Fruit fly (Drosophila melanogaster) whole organism, embryonic: ENCODE measurements around the gene Rhp.

ENCODE experiments used
- Ada2b ChIP-seq: fragments of 200-800 bp; sonication (Bioruptor generic); IDR thresholded peaks from 2 replicates; pipeline ENCODE4 v1.3.6; 2022; ENCODE audit warnings: missing biosample characterization, missing genetic modification characterization
- Bgb ChIP-seq: fragments of 200-800 bp; sonication (Bioruptor generic); IDR thresholded peaks from 2 replicates; pipeline ENCODE4 v1.3.6; 2022; ENCODE audit warnings: missing biosample characterization, missing genetic modification characterization; ENCODE audit not compliant: partially characterized antibody
- Bteb2 ChIP-seq: fragments of 200-800 bp; sonication (Bioruptor generic); optimal IDR thresholded peaks from 2 replicates; lab custom pipeline; 2016; ENCODE audit warnings: missing biosample characterization, missing genetic modification characterization
- CG10366 ChIP-seq: fragments of 200-800 bp; sonication (Bioruptor generic); IDR thresholded peaks from 2 replicates; pipeline ENCODE4 v1.3.6; 2022; ENCODE audit warnings: missing biosample characterization, missing genetic modification characterization
- CG11695 ChIP-seq: fragments of 200-800 bp; sonication (Bioruptor generic); IDR thresholded peaks from 3 replicates; pipeline ENCODE4 v1.3.6; 2022; ENCODE audit warnings: missing biosample characterization, missing genetic modification characterization
- CG12299 ChIP-seq: fragments of 200-800 bp; sonication (Bioruptor generic); optimal IDR thresholded peaks from 2 replicates; lab custom pipeline; 2018; ENCODE audit warnings: missing biosample characterization, mild to moderate bottlenecking, missing genetic modification characterization
- CG1233 ChIP-seq: fragments of 200-800 bp; sonication (Bioruptor generic); optimal IDR thresholded peaks from 4 replicates; lab custom pipeline; 2018; ENCODE audit warnings: missing biosample characterization, mild to moderate bottlenecking, missing genetic modification characterization
- CG12659 ChIP-seq: fragments of 200-800 bp; sonication (Bioruptor generic); optimal IDR thresholded peaks from 3 replicates; lab custom pipeline; 2017; ENCODE audit warnings: mild to moderate bottlenecking, missing biosample characterization, missing genetic modification reagents, missing genetic modification characterization
- CG12769 ChIP-seq: fragments of 200-800 bp; sonication (Bioruptor generic); optimal IDR thresholded peaks from 2 replicates; lab custom pipeline; 2019; ENCODE audit warnings: missing biosample characterization, mild to moderate bottlenecking, missing genetic modification characterization, moderate library complexity
- CG14441 ChIP-seq: fragments of 200-800 bp; sonication (Bioruptor generic); IDR thresholded peaks from 2 replicates; pipeline ENCODE4 v1.3.6; 2022; ENCODE audit warnings: missing biosample characterization, missing genetic modification characterization
- CG15073 ChIP-seq: fragments of 200-800 bp; sonication (Bioruptor generic); optimal IDR thresholded peaks from 2 replicates; lab custom pipeline; 2016; ENCODE audit warnings: missing biosample characterization, missing genetic modification characterization
- CG1529 ChIP-seq: fragments of 200-800 bp; sonication (Bioruptor generic); optimal IDR thresholded peaks from 3 replicates; lab custom pipeline; 2018; ENCODE audit warnings: missing biosample characterization, missing genetic modification characterization
- CG15601 ChIP-seq: fragments of 200-800 bp; sonication (Bioruptor generic); optimal IDR thresholded peaks from 3 replicates; lab custom pipeline; 2019; ENCODE audit warnings: missing biosample characterization, mild to moderate bottlenecking, missing genetic modification characterization, moderate library complexity
- CG17328 ChIP-seq: fragments of 200-800 bp; sonication (Bioruptor generic); IDR thresholded peaks from 2 replicates; pipeline ENCODE4 v1.3.6; 2022; ENCODE audit warnings: missing biosample characterization, missing genetic modification characterization
- CG17385 ChIP-seq: fragments of 200-800 bp; sonication (Bioruptor generic); optimal IDR thresholded peaks from 3 replicates; lab custom pipeline; 2018; ENCODE audit warnings: missing biosample characterization, mild to moderate bottlenecking, missing genetic modification characterization
- CG17829 ChIP-seq: fragments of 200-800 bp; optimal IDR thresholded peaks from 2 replicates; lab custom pipeline; 2019; ENCODE audit warnings: missing biosample characterization, mild to moderate bottlenecking, missing genetic modification characterization, moderate library complexity
- CG2116 ChIP-seq: fragments of 200-800 bp; sonication (Bioruptor generic); optimal IDR thresholded peaks from 3 replicates; lab custom pipeline; 2018; ENCODE audit warnings: missing biosample characterization, mild to moderate bottlenecking, missing genetic modification characterization
- CG2712 ChIP-seq: fragments of 200-800 bp; optimal IDR thresholded peaks from 3 replicates; lab custom pipeline; 2019; ENCODE audit warnings: missing biosample characterization, mild to moderate bottlenecking, missing genetic modification characterization, moderate library complexity
- CG32532 ChIP-seq: fragments of 200-800 bp; sonication (Bioruptor generic); IDR thresholded peaks from 2 replicates; pipeline ENCODE4 v1.3.6; 2022; ENCODE audit warnings: missing biosample characterization, missing genetic modification characterization
- CG6654 ChIP-seq: fragments of 200-800 bp; sonication (Bioruptor generic); optimal IDR thresholded peaks from 2 replicates; lab custom pipeline; 2017; ENCODE audit warnings: missing biosample characterization, mild to moderate bottlenecking, missing genetic modification characterization
- CG7786 ChIP-seq: fragments of 200-800 bp; sonication (Bioruptor generic); optimal IDR thresholded peaks from 2 replicates; lab custom pipeline; 2016; ENCODE audit warnings: missing biosample characterization, missing genetic modification characterization
- CG7963 ChIP-seq: fragments of 200-800 bp; sonication (Bioruptor generic); IDR thresholded peaks from 3 replicates; pipeline ENCODE4 v1.3.6; 2022; ENCODE audit warnings: missing biosample characterization, missing genetic modification characterization; ENCODE audit not compliant: partially characterized antibody
- CG9609 ChIP-seq: fragments of 200-800 bp; sonication (Bioruptor generic); optimal IDR thresholded peaks from 3 replicates; lab custom pipeline; 2016; ENCODE audit warnings: missing biosample characterization, missing genetic modification characterization
- CG9876 ChIP-seq: fragments of 200-800 bp; sonication (Bioruptor generic); optimal IDR thresholded peaks from 2 replicates; lab custom pipeline; 2016; ENCODE audit warnings: missing biosample characterization, missing genetic modification characterization
- Chrac-16 ChIP-seq: fragments of 200-800 bp; sonication (Bioruptor generic); optimal IDR thresholded peaks from 3 replicates; lab custom pipeline; 2016; ENCODE audit warnings: missing biosample characterization, missing genetic modification characterization
- CrebB ChIP-seq: fragments of 200-800 bp; sonication (Bioruptor generic); optimal IDR thresholded peaks from 3 replicates; lab custom pipeline; 2018; ENCODE audit warnings: missing biosample characterization, mild to moderate bottlenecking, missing genetic modification characterization
- D19A ChIP-seq: fragments of 200-800 bp; optimal IDR thresholded peaks from 3 replicates; lab custom pipeline; 2019; ENCODE audit warnings: missing biosample characterization, mild to moderate bottlenecking, missing genetic modification characterization, moderate library complexity
- Dad ChIP-seq: fragments of 200-800 bp; sonication (Bioruptor generic); optimal IDR thresholded peaks from 3 replicates; lab custom pipeline; 2016; ENCODE audit warnings: missing biosample characterization, missing genetic modification characterization
- Dip3 ChIP-seq: fragments of 200-800 bp; sonication (Bioruptor generic); optimal IDR thresholded peaks from 3 replicates; lab custom pipeline; 2016; ENCODE audit warnings: missing biosample characterization, missing genetic modification characterization
- Fer1 ChIP-seq: fragments of 200-800 bp; sonication (Bioruptor generic); optimal IDR thresholded peaks from 2 replicates; lab custom pipeline; 2017; ENCODE audit warnings: missing biosample characterization, mild to moderate bottlenecking, missing genetic modification characterization
- Gug ChIP-seq: fragments of 200-800 bp; sonication (Bioruptor generic); IDR thresholded peaks from 4 replicates; pipeline ENCODE4 v1.3.6; 2022; ENCODE audit warnings: missing biosample characterization, missing genetic modification characterization
- Mrtf ChIP-seq: fragments of 200-800 bp; sonication (Bioruptor generic); IDR thresholded peaks from 3 replicates; pipeline ENCODE4 v1.3.6; 2022; ENCODE audit warnings: missing biosample characterization, missing genetic modification characterization
- Oaz ChIP-seq: fragments of 200-800 bp; sonication (Bioruptor generic); IDR thresholded peaks from 2 replicates; pipeline ENCODE4 v1.3.6; 2022; ENCODE audit warnings: missing biosample characterization, missing genetic modification characterization
- Sry-β ChIP-seq: fragments of 200-800 bp; sonication (Bioruptor generic); optimal IDR thresholded peaks from 2 replicates; lab custom pipeline; 2018; ENCODE audit warnings: missing biosample characterization, mild to moderate bottlenecking, missing genetic modification characterization, moderate library complexity
- Xrp1 ChIP-seq: fragments of 200-800 bp; sonication (Bioruptor generic); IDR thresholded peaks from 2 replicates; pipeline ENCODE4 v1.3.6; 2022; ENCODE audit warnings: missing biosample characterization, missing genetic modification characterization
- bcd ChIP-seq: fragments of 200-800 bp; sonication (Bioruptor generic); optimal IDR thresholded peaks from 2 replicates; lab custom pipeline; 2017; ENCODE audit warnings: missing biosample characterization, mild to moderate bottlenecking, missing genetic modification characterization
- bowl ChIP-seq: fragments of 200-800 bp; sonication (Bioruptor generic); IDR thresholded peaks from 2 replicates; pipeline ENCODE4 v1.3.6; 2022; ENCODE audit warnings: missing biosample characterization, missing genetic modification characterization
- crc ChIP-seq: fragments of 200-800 bp; sonication (Bioruptor generic); optimal IDR thresholded peaks from 2 replicates; lab custom pipeline; 2016; ENCODE audit warnings: missing biosample characterization, missing genetic modification characterization
- disco-r ChIP-seq: fragments of 200-800 bp; sonication (Bioruptor generic); optimal IDR thresholded peaks from 2 replicates; lab custom pipeline; 2016; ENCODE audit warnings: missing biosample characterization, missing genetic modification characterization
- eve ChIP-seq, 2 experiments: fragments of >200 bp; optimal IDR thresholded peaks; 2 replicates each; lab custom pipeline; 2017; ENCODE audit warnings: missing biosample characterization in 2 of 2, missing genetic modification characterization in 2 of 2
- ken ChIP-seq: fragments of 200-800 bp; sonication (Bioruptor generic); IDR thresholded peaks from 3 replicates; pipeline ENCODE4 v1.3.6; 2022; ENCODE audit warnings: missing biosample characterization, missing genetic modification characterization
- lmd ChIP-seq: fragments of 200-800 bp; sonication (Bioruptor generic); IDR thresholded peaks from 2 replicates; pipeline ENCODE4 v1.3.6; 2022; ENCODE audit warnings: missing biosample characterization, missing genetic modification characterization
- lov ChIP-seq, 2 experiments: fragments of 200-800 bp in 1 of 2; fragments of >200 bp in 1 of 2; sonication (Bioruptor generic) in 1 of 2; IDR thresholded peaks in 1 of 2; optimal IDR thresholded peaks in 1 of 2; 2 replicates in 1 of 2; 3 replicates in 1 of 2; pipeline versions ENCODE4 v1.3.6 to Lab custom; 2017 to 2022; ENCODE audit warnings: missing biosample characterization in 1 of 2, missing genetic modification characterization in 1 of 2
- nmo ChIP-seq: fragments of 200-800 bp; sonication (Bioruptor generic); optimal IDR thresholded peaks from 2 replicates; lab custom pipeline; 2018; ENCODE audit warnings: missing biosample characterization, mild to moderate bottlenecking, missing genetic modification characterization, moderate library complexity
- phol ChIP-seq: fragments of 200-800 bp; sonication (Bioruptor generic); optimal IDR thresholded peaks from 3 replicates; lab custom pipeline; 2018; ENCODE audit warnings: missing biosample characterization, mild to moderate bottlenecking, missing genetic modification characterization, moderate library complexity
- row ChIP-seq: fragments of 200-800 bp; sonication (Bioruptor generic); IDR thresholded peaks from 3 replicates; pipeline ENCODE4 v1.3.6; 2022; ENCODE audit warnings: missing biosample characterization, missing genetic modification characterization
- sens-2 ChIP-seq: fragments of 200-800 bp; sonication (Bioruptor generic); IDR thresholded peaks from 2 replicates; pipeline ENCODE4 v1.3.6; 2022; ENCODE audit warnings: missing biosample characterization, missing genetic modification characterization
- so ChIP-seq: fragments of 200-800 bp; sonication (Bioruptor generic); IDR thresholded peaks from 3 replicates; pipeline ENCODE4 v1.3.6; 2022; ENCODE audit warnings: missing biosample characterization, missing genetic modification characterization
- ssp ChIP-seq: fragments of 200-800 bp; sonication (Bioruptor generic); IDR thresholded peaks from 2 replicates; pipeline ENCODE4 v1.3.6; 2022; ENCODE audit warnings: missing biosample characterization, missing genetic modification characterization
- zfh1 ChIP-seq: fragments of 200-800 bp; sonication (Bioruptor generic); IDR thresholded peaks from 3 replicates; pipeline ENCODE4 v1.3.6; 2022; ENCODE audit warnings: missing biosample characterization, missing genetic modification characterization

Gene Rhp

DNA sequence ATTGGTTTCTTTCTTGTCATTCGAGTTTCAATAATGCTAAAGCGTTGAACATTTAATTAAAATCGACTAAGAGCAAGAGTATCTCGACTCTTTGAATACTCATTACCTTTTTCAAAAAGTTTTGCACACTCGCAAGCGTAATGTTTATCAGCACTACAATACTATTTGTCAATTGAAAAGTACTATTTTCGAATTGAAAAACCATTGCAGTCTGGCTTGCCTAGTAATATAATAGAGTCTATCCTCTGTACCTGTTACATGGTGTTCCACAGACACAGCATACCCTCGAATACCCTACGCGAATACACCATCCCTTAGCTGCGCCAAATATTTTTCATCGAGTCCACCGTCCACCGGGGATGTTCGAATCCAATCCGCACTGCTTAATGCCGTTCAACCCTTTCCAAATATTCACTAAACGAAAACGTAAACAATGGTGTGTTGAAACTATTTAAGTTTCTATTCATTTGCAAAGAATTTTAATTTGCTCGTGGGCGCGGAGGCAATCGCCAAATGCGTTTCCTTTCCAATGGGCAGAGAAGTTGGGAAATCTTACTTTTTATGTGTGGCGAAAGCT, 30.0 kb downstream of the Rhp start (continued):
- TF ChIP-seq Xrp1 (GFP tag; lab: Robert Waterston, UW) (peak; percentile 52), CG11695 (0 out of 3 replicates have a peak, but pooled peaks have one; percentile 14), CG2712 (peak; percentile 57), Gug (GFP tag; lab: Robert Waterston, UW) (no peak), zfh1 (GFP tag; lab: Robert Waterston, UW) (0 out of 3 replicates have a peak, but pooled peaks have one; percentile 39), CG1233 (GFP tag; lab: Kevin White, UChicago) (peak; percentile 14), CrebB (tag; lab: Kevin White, UChicago) (no peak), Bgb (GFP tag; lab: Robert Waterston, UW) (no peak), CG12769 (tag; lab: Kevin White, UChicago) (no peak), CG12299 (tag; lab: Kevin White, UChicago) (no peak), CG17385 (GFP tag; lab: Kevin White, UChicago) (peak; percentile 13), CG10366 (GFP tag; lab: Robert Waterston, UW) (0 out of 2 replicates have a peak, but pooled peaks have one; percentile 16), eve (GFP tag; optimal IDR thresholded peaks at IDR 0.05; lab: Kevin White, UChicago) (peak in 1 of 2 experiments; percentile 36), CG1529 (GFP tag; lab: Kevin White, UChicago) (no peak), ken (GFP tag; lab: Robert Waterston, UW) (no peak), CG15601 (tag; lab: Kevin White, UChicago) (peak; percentile 4), lov (optimal IDR thresholded peaks at IDR 0.05; lab: Kevin White, UChicago) (no peak), lov (GFP tag; IDR thresholded peaks at IDR 0.05; lab: Robert Waterston, UW) (0 out of 3 replicates have a peak, but pooled peaks have one; percentile 37), sens-2 (GFP tag; lab: Robert Waterston, UW) (no peak), lmd (GFP tag; lab: Robert Waterston, UW) (no peak), Dip3 (no peak), CG9876 (no peak), ssp (no peak), Oaz (GFP tag; lab: Robert Waterston, UW) (0 out of 2 replicates have a peak, but pooled peaks have one; percentile 10), CG32532 (GFP tag; lab: Robert Waterston, UW) (peak; percentile 33; the same call in 1 of the 2 replicates), Bteb2 (GFP tag; lab: Kevin White, UChicago) (no peak), CG2116 (no peak), so (0 out of 3 replicates have a peak, but pooled peaks have one; percentile 7), Mrtf (GFP tag; lab: Robert Waterston, UW) (no peak), CG17328 (GFP tag; lab: Robert Waterston, UW) (peak; percentile 40; the same call in 1 of the 2 replicates), phol (tag; lab: Kevin White, UChicago) (peak; percentile 42), bowl (no peak), disco-r (no peak), Sry-β (GFP tag; lab: Kevin White, UChicago) (no peak), CG7963 (GFP tag; lab: Robert Waterston, UW) (no peak), Ada2b (peak; percentile 39; the same call in 1 of the 2 replicates), nmo (GFP tag; lab: Kevin White, UChicago) (peak; percentile 46), row (GFP tag; lab: Robert Waterston, UW) (peak; percentile 84), CG6654 (GFP tag; lab: Kevin White, UChicago) (no peak), Chrac-16 (peak; percentile 26), Fer1 (GFP tag; lab: Kevin White, UChicago) (peak; percentile 25), CG14441 (0 out of 2 replicates have a peak, but pooled peaks have one; percentile 6), CG7786 (peak; percentile 11), CG15073 (GFP tag; lab: Kevin White, UChicago) (no peak), Dad (GFP tag; lab: Kevin White, UChicago) (no peak), crc (no peak), CG17829 (tag; lab: Kevin White, UChicago) (peak; percentile 8), D19A (tag; lab: Kevin White, UChicago) (peak; percentile 39), CG12659 (GFP tag; lab: Kevin White, UChicago) (peak; percentile 18), bcd (GFP tag; lab: Kevin White, UChicago) (no peak), CG9609 (GFP tag; lab: Kevin White, UChicago) (peak; percentile 1)
